Fruit fly (Drosophila melanogaster): Measurements from ENCODE around the gene eIF4E1.

The eIF4E1 gene

DNA sequence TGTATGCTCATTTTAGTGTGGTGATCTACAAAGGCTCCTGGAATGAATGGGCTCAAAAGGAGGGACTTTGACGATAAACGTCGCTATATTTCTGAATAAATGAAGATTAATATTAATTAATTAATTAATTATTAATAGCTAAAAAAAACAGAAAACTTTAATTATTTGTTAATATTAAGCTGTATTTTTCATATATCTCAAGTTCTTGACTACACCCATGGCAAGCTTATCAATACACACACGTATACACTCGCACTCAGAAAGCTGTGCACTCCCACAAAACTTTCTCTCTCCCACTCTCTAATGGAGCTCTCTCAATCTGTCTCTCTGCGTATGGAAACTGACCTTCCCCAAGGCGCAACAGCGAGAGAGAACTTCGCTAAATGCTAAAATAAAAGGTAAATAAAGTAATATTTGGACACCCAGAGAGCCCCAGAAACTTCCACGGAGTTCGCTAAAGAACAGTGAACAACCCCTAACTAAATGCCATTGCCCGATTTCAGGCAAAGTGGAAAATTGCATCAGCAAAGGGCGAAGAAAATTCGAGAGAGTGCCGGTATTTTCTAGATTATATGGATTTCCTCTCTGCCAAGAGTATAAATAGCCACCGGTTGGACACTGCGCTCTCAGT, 28.8 kb downstream of the eIF4E1 start (continued):
- TF ChIP-seq CG6765 (GFP tag; optimal IDR thresholded peaks at IDR 0.05) (peak; percentile 54), CG14965 (GFP tag; optimal IDR thresholded peaks at IDR 0.05; ENCODE audit: borderline replicate concordance) (no peak), crp (GFP tag; optimal IDR thresholded peaks at IDR 0.05) (no peak), nmo (GFP tag; optimal IDR thresholded peaks at IDR 0.05) (peak; percentile 54), CTCF (GFP tag; optimal IDR thresholded peaks at IDR 0.05) (peak; percentile 2), pum (GFP tag; optimal IDR thresholded peaks at IDR 0.05) (no peak), fru (optimal IDR thresholded peaks at IDR 0.05) (no peak), CG1647 (GFP tag; optimal IDR thresholded peaks at IDR 0.05) (no peak), CG14050 (GFP tag; IDR thresholded peaks at IDR 0.05) (peak; percentile 59), Bgb (GFP tag; IDR thresholded peaks at IDR 0.05; ENCODE audit: partially characterized antibody) (no peak; the same call in 1 of the 2 replicates), fd96Cb (tag; optimal IDR thresholded peaks at IDR 0.05) (peak; percentile 61), CG10209 (GFP tag; optimal IDR thresholded peaks at IDR 0.05) (peak; percentile 57), CG4707 (GFP tag; optimal IDR thresholded peaks at IDR 0.05) (no peak), Jarid2 (GFP tag; optimal IDR thresholded peaks at IDR 0.05) (peak; percentile 9), bowl (GFP tag; IDR thresholded peaks at IDR 0.05) (peak; percentile 45; the same call in 1 of the 2 replicates), CG7786 (GFP tag; optimal IDR thresholded peaks at IDR 0.05) (no peak), ranshi (GFP tag; IDR thresholded peaks at IDR 0.05) (peak; percentile 66), trem (tag; optimal IDR thresholded peaks at IDR 0.05) (peak; percentile 56), gro (GFP tag; optimal IDR thresholded peaks at IDR 0.05) (no peak), HLH54F (GFP tag; optimal IDR thresholded peaks at IDR 0.05) (no peak), NfI (GFP tag; optimal IDR thresholded peaks at IDR 0.05) (peak; percentile 67), CG2199 (GFP tag; IDR thresholded peaks at IDR 0.05) (no peak), TFAM (GFP tag; optimal IDR thresholded peaks at IDR 0.05) (no peak), grau (tag; optimal IDR thresholded peaks at IDR 0.05) (peak; percentile 56), CG9932 (GFP tag; IDR thresholded peaks at IDR 0.05) (peak; percentile 61), CG10654 (GFP tag; optimal IDR thresholded peaks at IDR 0.05) (peak; percentile 28), CG5180 (GFP tag; optimal IDR thresholded peaks at IDR 0.05) (peak; percentile 52), CG32767 (GFP tag; IDR thresholded peaks at IDR 0.05) (peak; percentile 76), fu2 (GFP tag; optimal IDR thresholded peaks at IDR 0.05) (no peak), Antp (GFP tag; optimal IDR thresholded peaks at IDR 0.05) (no peak), CG3995 (GFP tag; optimal IDR thresholded peaks at IDR 0.05) (no peak), CG31388 (GFP tag; optimal IDR thresholded peaks at IDR 0.05) (no peak), Drgx (GFP tag; IDR thresholded peaks at IDR 0.05) (peak; percentile 88), CG12219 (GFP tag; optimal IDR thresholded peaks at IDR 0.05) (peak; percentile 44), bcd (GFP tag; optimal IDR thresholded peaks at IDR 0.05) (peak; percentile 59), cad (GFP tag; optimal IDR thresholded peaks at IDR 0.05) (no peak), D19B (GFP tag; optimal IDR thresholded peaks at IDR 0.05) (peak; percentile 29), inv (GFP tag; IDR thresholded peaks at IDR 0.05; ENCODE audit: partially characterized antibody) (no peak), org-1 (GFP tag; optimal IDR thresholded peaks at IDR 0.05) (peak; percentile 55), lov (optimal IDR thresholded peaks at IDR 0.05) (no peak), lov (GFP tag; IDR thresholded peaks at IDR 0.05) (peak; percentile 46; the same call in 1 of the 3 replicates), CG1603 (tag; optimal IDR thresholded peaks at IDR 0.05) (no peak), CG4854 (GFP tag; optimal IDR thresholded peaks at IDR 0.05) (no peak), CG3281 (GFP tag; optimal IDR thresholded peaks at IDR 0.05) (peak; percentile 77), Dip2 (GFP tag; IDR thresholded peaks at IDR 0.05) (no peak), Fer3 (tag; optimal IDR thresholded peaks at IDR 0.05) (peak; percentile 70), CG31441 (GFP tag; IDR thresholded peaks at IDR 0.05) (peak; percentile 75), zen (tag; optimal IDR thresholded peaks at IDR 0.05) (peak; percentile 2), Sry-β (GFP tag; optimal IDR thresholded peaks at IDR 0.05) (no peak), CG4820 (GFP tag; optimal IDR thresholded peaks at IDR 0.05) (peak; percentile 59), CG5245 (GFP tag; optimal IDR thresholded peaks at IDR 0.05) (peak; percentile 44)
